Worm (Caenorhabditis elegans): ENCODE measurements around the gene K12H6.5.
A peak's percentile ranks its signal among the peaks of the same experiment; 100 is the strongest.

The K12H6.5 gene

ce11 chrII:2857559-2857958 lies 31.6 kb upstream of the K12H6.5 start:
- TF ChIP-seq Y56A3A.18 (GFP tag; IDR thresholded peaks at IDR 0.05) (no peak), bed-1 (GFP tag; IDR thresholded peaks at IDR 0.05) (no peak), unc-62 (GFP tag; optimal IDR thresholded peaks at IDR 0.05) (no peak), aptf-2 (GFP tag; conservative IDR thresholded peaks at IDR 0.05) (no peak), tbp1 (GFP tag; optimal IDR thresholded peaks at IDR 0.05) (no peak), F52B5.7 (tag; optimal IDR thresholded peaks at IDR 0.05) (no peak), mel-28 (tag; optimal IDR thresholded peaks at IDR 0.05; ENCODE audit: borderline replicate concordance) (no peak), hlh-26 (GFP tag; conservative IDR thresholded peaks at IDR 0.05) (no peak), F55B11.4 (tag; optimal IDR thresholded peaks at IDR 0.05; ENCODE audit: borderline replicate concordance, insufficient read depth) (no peak), repo-1 (tag; optimal IDR thresholded peaks at IDR 0.05) (no peak), egl-44 (GFP tag; IDR thresholded peaks at IDR 0.05) (no peak), dpl-1 (GFP tag; optimal IDR thresholded peaks at IDR 0.05) (no peak), lin-26 (GFP tag; IDR thresholded peaks at IDR 0.05) (no peak), ztf-28 (GFP tag; IDR thresholded peaks at IDR 0.05) (no peak), cebp-2 (GFP tag; IDR thresholded peaks at IDR 0.05) (no peak)

DNA sequence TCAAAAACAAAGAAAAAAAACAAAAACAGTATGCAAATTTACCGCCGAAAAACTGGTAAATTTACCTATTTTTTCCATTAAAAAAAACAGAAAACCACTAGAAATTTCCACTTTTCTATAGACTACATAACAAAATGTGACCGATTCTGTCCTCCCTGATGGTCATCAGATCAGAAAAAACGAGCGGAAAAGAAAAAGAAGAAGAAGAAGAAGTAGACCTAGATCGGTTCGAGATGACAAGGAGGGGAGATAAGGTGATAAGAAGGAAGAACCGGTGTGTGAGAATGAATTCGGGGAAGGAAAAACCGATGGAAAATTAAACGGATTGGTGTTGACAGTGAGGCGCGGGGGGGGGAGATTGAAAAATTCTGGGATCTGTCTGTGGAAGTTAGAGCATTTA lies 30.1 kb upstream of the K12H6.5 start:
- TF ChIP-seq aptf-2 (GFP tag; conservative IDR thresholded peaks at IDR 0.05) (no peak), ztf-22 (GFP tag; optimal IDR thresholded peaks at IDR 0.05) (no peak), D2030.7 (GFP tag; IDR thresholded peaks at IDR 0.05) (no peak), ztf-18 (tag; optimal IDR thresholded peaks at IDR 0.05) (no peak), Y95B8A.8 (GFP tag; IDR thresholded peaks at IDR 0.05) (no peak), nfya-1 (tag; optimal IDR thresholded peaks at IDR 0.05; ENCODE audit: borderline replicate concordance, insufficient read depth) (no peak), C17E4.6 (GFP tag; IDR thresholded peaks at IDR 0.05) (no peak), hmg-1.2 (GFP tag; IDR thresholded peaks at IDR 0.05) (no peak), mes-4 (tag; optimal IDR thresholded peaks at IDR 0.05) (no peak), tlf-1 (GFP tag; optimal IDR thresholded peaks at IDR 0.05) (no peak), ceh-27 (GFP tag; optimal IDR thresholded peaks at IDR 0.05) (no peak), xnd-1 (tag; optimal IDR thresholded peaks at IDR 0.05) (no peak), madf-10 (tag; optimal IDR thresholded peaks at IDR 0.05) (no peak), F33H1.4 (GFP tag; IDR thresholded peaks at IDR 0.05) (no peak), akir-1 (GFP tag; optimal IDR thresholded peaks at IDR 0.05) (no peak), rcor-1 (GFP tag; IDR thresholded peaks at IDR 0.05) (no peak), madf-8 (GFP tag; conservative IDR thresholded peaks at IDR 0.05) (no peak)

- TF ChIP-seq ztf-18 (tag; optimal IDR thresholded peaks at IDR 0.05) (no peak), egl-18 (GFP tag; IDR thresholded peaks at IDR 0.05) (no peak), hmg-1.2 (GFP tag; IDR thresholded peaks at IDR 0.05) (peak; percentile 36; the same call in 1 of the 2 replicates), Y53G8AR.9 (GFP tag; conservative IDR thresholded peaks at IDR 0.05) (no peak), mxl-1 (tag; optimal IDR thresholded peaks at IDR 0.05) (no peak)
Measured at ce11 chrII:2854794-2855193, 28.8 kb upstream of the K12H6.5 start.

- TF ChIP-seq F10E7.11 (tag; optimal IDR thresholded peaks at IDR 0.05): no peak
- TF ChIP-seq athp-1 (tag; optimal IDR thresholded peaks at IDR 0.05): no peak
- TF ChIP-seq lin-35 (GFP tag; optimal IDR thresholded peaks at IDR 0.05): no peak
- TF ChIP-seq K11D2.4 (GFP tag; IDR thresholded peaks at IDR 0.05): no peak
- TF ChIP-seq attf-6 (GFP tag; IDR thresholded peaks at IDR 0.05): no peak
- no peak for TF ChIP-seq attf-5 (GFP tag; optimal IDR thresholded peaks at IDR 0.05)
- TF ChIP-seq B0019.2 (GFP tag; conservative IDR thresholded peaks at IDR 0.05): no peak
- TF ChIP-seq ztf-18 (tag; optimal IDR thresholded peaks at IDR 0.05): no peak
- TF ChIP-seq ztf-25 (GFP tag; IDR thresholded peaks at IDR 0.05): no peak
- TF ChIP-seq lin-40 (tag; optimal IDR thresholded peaks at IDR 0.05): no peak
- no peak for TF ChIP-seq zfh-2 (GFP tag; conservative IDR thresholded peaks at IDR 0.05)
- no peak for TF ChIP-seq ztf-6 (GFP tag; IDR thresholded peaks at IDR 0.05)
- no peak for TF ChIP-seq rcor-1 (GFP tag; IDR thresholded peaks at IDR 0.05)
- no peak for TF ChIP-seq nfya-2 (GFP tag; IDR thresholded peaks at IDR 0.05)
- no peak for TF ChIP-seq Y53G8AR.9 (GFP tag; conservative IDR thresholded peaks at IDR 0.05)
- TF ChIP-seq egrh-3 (GFP tag; IDR thresholded peaks at IDR 0.05): no peak
Measured at ce11 chrII:2853767-2854166, 27.8 kb upstream of the K12H6.5 start.

All from whole organism, young adult.